Fruit fly (Drosophila melanogaster): ENCODE data around the gene CG15564.

The CG15564 gene

dm6 chr3R:31225043-31225681 lies 10.0 kb downstream of the CG15564 start (continued):
- TF ChIP-seq h (GFP tag; optimal IDR thresholded peaks at IDR 0.05): peak; percentile 79
- peak; percentile 80 for TF ChIP-seq fru (GFP tag; optimal IDR thresholded peaks at IDR 0.05)
- no peak for TF ChIP-seq woc (GFP tag; optimal IDR thresholded peaks at IDR 0.05)
- no peak for TF ChIP-seq Hr78 (GFP tag; optimal IDR thresholded peaks at IDR 0.05)
- peak; percentile 63 for TF ChIP-seq HLH106 (tag; optimal IDR thresholded peaks at IDR 0.05)
- TF ChIP-seq Abd-B (GFP tag; optimal IDR thresholded peaks at IDR 0.05): no peak

- no peak for TF ChIP-seq tai (GFP tag; optimal IDR thresholded peaks at IDR 0.05)
- TF ChIP-seq HLH106 (tag; optimal IDR thresholded peaks at IDR 0.05): no peak
- no peak for TF ChIP-seq Rel (GFP tag; optimal IDR thresholded peaks at IDR 0.05)
- peak; percentile 38 for TF ChIP-seq Rel (tag; optimal IDR thresholded peaks at IDR 0.05)
- no peak for TF ChIP-seq Dif (GFP tag; optimal IDR thresholded peaks at IDR 0.05; ENCODE audit: partially characterized antibody)
- peak; percentile 26 for TF ChIP-seq OdsH (GFP tag; optimal IDR thresholded peaks at IDR 0.05)
- TF ChIP-seq dl (GFP tag; optimal IDR thresholded peaks at IDR 0.05; ENCODE audit: insufficient read depth in 1 of 2, partially characterized antibody in 2 of 2): no peak
- TF ChIP-seq CG9705 (GFP tag; optimal IDR thresholded peaks at IDR 0.05): no peak
- TF ChIP-seq usp (GFP tag; optimal IDR thresholded peaks at IDR 0.05): no peak
- TF ChIP-seq Myc (optimal IDR thresholded peaks at IDR 0.05): no peak
- TF ChIP-seq sage (GFP tag; optimal IDR thresholded peaks at IDR 0.05): peak; percentile 3
- TF ChIP-seq h (GFP tag; optimal IDR thresholded peaks at IDR 0.05): no peak
- TF ChIP-seq CrebA (GFP tag; optimal IDR thresholded peaks at IDR 0.05; ENCODE audit: borderline replicate concordance): no peak
- peak; percentile 37 for TF ChIP-seq Jra (GFP tag; optimal IDR thresholded peaks at IDR 0.05)
- TF ChIP-seq Vsx2 (GFP tag; optimal IDR thresholded peaks at IDR 0.05; ENCODE audit: partially characterized antibody): no peak
- no peak for TF ChIP-seq foxo (GFP tag; optimal IDR thresholded peaks at IDR 0.05)
- TF ChIP-seq jim (GFP tag; optimal IDR thresholded peaks at IDR 0.05): no peak
- TF ChIP-seq fru (GFP tag; optimal IDR thresholded peaks at IDR 0.05): no peak
- TF ChIP-seq Dfd (GFP tag; optimal IDR thresholded peaks at IDR 0.05): no peak
- no peak for TF ChIP-seq Hnf4 (GFP tag; optimal IDR thresholded peaks at IDR 0.05)
- no peak for TF ChIP-seq dmrt93B (GFP tag; optimal IDR thresholded peaks at IDR 0.05)
- TF ChIP-seq ey (GFP tag; optimal IDR thresholded peaks at IDR 0.05): no peak
- TF ChIP-seq Abd-B (GFP tag; optimal IDR thresholded peaks at IDR 0.05): no peak
- TF ChIP-seq psq (GFP tag; optimal IDR thresholded peaks at IDR 0.05): peak; percentile 4
- no peak for TF ChIP-seq woc (GFP tag; optimal IDR thresholded peaks at IDR 0.05)
- no peak for TF ChIP-seq Hr78 (GFP tag; optimal IDR thresholded peaks at IDR 0.05)
- TF ChIP-seq pan (optimal IDR thresholded peaks at IDR 0.05): no peak
- TF ChIP-seq Sp1 (GFP tag; optimal IDR thresholded peaks at IDR 0.05): no peak
- TF ChIP-seq Mio (GFP tag; optimal IDR thresholded peaks at IDR 0.05): no peak
- TF ChIP-seq rgr (GFP tag; optimal IDR thresholded peaks at IDR 0.05): no peak
Measured at dm6 chr3R:31223971-31224860, 10.9 kb downstream of the CG15564 start.

- TF ChIP-seq CrebA (GFP tag; optimal IDR thresholded peaks at IDR 0.05; ENCODE audit: borderline replicate concordance): no peak
Measured at dm6 chr3R:31222890-31223569, 12.1 kb downstream of the CG15564 start.

- TF ChIP-seq Myc (optimal IDR thresholded peaks at IDR 0.05) (no peak), Hnf4 (GFP tag; optimal IDR thresholded peaks at IDR 0.05) (peak; percentile 46), lola (GFP tag; optimal IDR thresholded peaks at IDR 0.05) (no peak), N (GFP tag; optimal IDR thresholded peaks at IDR 0.05) (no peak), foxo (GFP tag; optimal IDR thresholded peaks at IDR 0.05) (peak in 1 of 2 experiments; percentile 77), dsf (GFP tag; optimal IDR thresholded peaks at IDR 0.05; ENCODE audit: borderline replicate concordance) (no peak), Dif (GFP tag; optimal IDR thresholded peaks at IDR 0.05; ENCODE audit: partially characterized antibody) (no peak), Hr78 (GFP tag; optimal IDR thresholded peaks at IDR 0.05) (no peak), woc (GFP tag; optimal IDR thresholded peaks at IDR 0.05) (peak; percentile 50), tai (GFP tag; optimal IDR thresholded peaks at IDR 0.05) (no peak), sage (GFP tag; optimal IDR thresholded peaks at IDR 0.05) (no peak), Rel (GFP tag; optimal IDR thresholded peaks at IDR 0.05) (no peak), Rel (tag; optimal IDR thresholded peaks at IDR 0.05) (no peak), brk (GFP tag; optimal IDR thresholded peaks at IDR 0.05) (no peak), Dfd (GFP tag; optimal IDR thresholded peaks at IDR 0.05) (no peak), CG9705 (GFP tag; optimal IDR thresholded peaks at IDR 0.05) (peak; percentile 20), Jra (GFP tag; optimal IDR thresholded peaks at IDR 0.05) (no peak), jim (GFP tag; optimal IDR thresholded peaks at IDR 0.05) (no peak), dl (GFP tag; optimal IDR thresholded peaks at IDR 0.05; ENCODE audit: insufficient read depth in 1 of 2, partially characterized antibody in 2 of 2) (no peak), fru (GFP tag; optimal IDR thresholded peaks at IDR 0.05) (peak; percentile 80), rgr (GFP tag; optimal IDR thresholded peaks at IDR 0.05) (peak; percentile 72), CrebA (GFP tag; optimal IDR thresholded peaks at IDR 0.05; ENCODE audit: borderline replicate concordance) (no peak), ey (GFP tag; optimal IDR thresholded peaks at IDR 0.05) (peak; percentile 72), GATAd (GFP tag; optimal IDR thresholded peaks at IDR 0.05) (no peak), sv (GFP tag; optimal IDR thresholded peaks at IDR 0.05) (peak; percentile 56), Sp1 (GFP tag; optimal IDR thresholded peaks at IDR 0.05) (peak; percentile 60), Mio (GFP tag; optimal IDR thresholded peaks at IDR 0.05) (no peak)
Measured at dm6 chr3R:31222125-31222889, 12.9 kb downstream of the CG15564 start.

All from whole organism, wandering third instar larva.